Worm (Caenorhabditis elegans) whole organism, L2 larva: ENCODE measurements around the gene tbc-12.

Source experiments
- C34F6.9 ChIP-seq: fragments of 150-350 bp; optimal IDR thresholded peaks from 2 replicates; lab custom pipeline; 2014; ENCODE audit warnings: missing biosample characterization, missing genetic modification characterization
- egl-27 ChIP-seq: sonication (generic microtip); optimal IDR thresholded peaks from 3 replicates; lab custom pipeline; 2017; ENCODE audit warnings: missing biosample characterization, missing genetic modification reagents, missing genetic modification characterization
- elt-1 ChIP-seq: fragments of 150-350 bp; optimal IDR thresholded peaks from 2 replicates; lab custom pipeline; 2014; ENCODE audit warnings: missing biosample characterization, missing genetic modification characterization
- lin-11 ChIP-seq: fragments of 150-350 bp; sonication (generic microtip); optimal IDR thresholded peaks from 2 replicates; lab custom pipeline; 2014; ENCODE audit warnings: missing biosample characterization, missing genetic modification characterization, inconsistent platforms, mixed read lengths
- snpc-4 ChIP-seq: fragments of 150-350 bp; optimal IDR thresholded peaks from 2 replicates; lab custom pipeline; 2014; ENCODE audit warnings: missing biosample characterization, missing genetic modification characterization
- unc-39 ChIP-seq: fragments of 150-350 bp; optimal IDR thresholded peaks from 2 replicates; lab custom pipeline; 2014; ENCODE audit warnings: missing biosample characterization, missing genetic modification characterization

- TF ChIP-seq snpc-4 (tag; lab: Kevin White, UChicago), result no peak
- no peak for TF ChIP-seq unc-39 (tag; lab: Kevin White, UChicago)
- TF ChIP-seq C34F6.9 (tag; lab: Kevin White, UChicago), result no peak
- TF ChIP-seq egl-27 (tag; lab: Kevin White, UChicago), result no peak
- TF ChIP-seq lin-11 (tag; lab: Kevin White, UChicago), result no peak
- TF ChIP-seq elt-1 (tag; lab: Kevin White, UChicago), result no peak
These were observed 33.1 kb upstream of the tbc-12 start, which contains the start of gene F52H2.15 for ce11 chrX:2565308-2565773.
